Fruit fly (Drosophila melanogaster) whole organism, embryonic: ENCODE data around the gene CG32820.

Experiments used
- Ada2b ChIP-seq: fragments of 200-800 bp; sonication (Bioruptor generic); IDR thresholded peaks from 2 replicates; pipeline ENCODE4 v1.3.6; 2022; ENCODE audit warnings: missing biosample characterization, missing genetic modification characterization
- CG10462 ChIP-seq: fragments of 200-800 bp; sonication (Bioruptor generic); optimal IDR thresholded peaks from 2 replicates; lab custom pipeline; 2016; ENCODE audit warnings: missing biosample characterization, missing genetic modification characterization
- CG10565 ChIP-seq: fragments of 200-800 bp; sonication (Bioruptor generic); optimal IDR thresholded peaks from 3 replicates; lab custom pipeline; 2016; ENCODE audit warnings: missing biosample characterization, mild to moderate bottlenecking, missing genetic modification characterization
- CG10654 ChIP-seq: fragments of 200-800 bp; sonication (Bioruptor generic); optimal IDR thresholded peaks from 2 replicates; lab custom pipeline; 2016; ENCODE audit warnings: missing biosample characterization, missing genetic modification characterization
- CG10959 ChIP-seq: fragments of 200-800 bp; sonication (Bioruptor generic); IDR thresholded peaks from 2 replicates; pipeline ENCODE4 v1.3.6; 2022; ENCODE audit warnings: missing biosample characterization, missing genetic modification characterization
- CG12104 ChIP-seq: fragments of 200-800 bp; sonication (Bioruptor generic); optimal IDR thresholded peaks from 3 replicates; lab custom pipeline; 2016; ENCODE audit warnings: missing biosample characterization, missing genetic modification characterization
- CG1602 ChIP-seq: fragments of 200-800 bp; sonication (Bioruptor generic); optimal IDR thresholded peaks from 3 replicates; lab custom pipeline; 2016; ENCODE audit warnings: missing biosample characterization, missing genetic modification characterization
- CG1792 ChIP-seq: fragments of 200-800 bp; sonication (Bioruptor generic); optimal IDR thresholded peaks from 2 replicates; lab custom pipeline; 2016; ENCODE audit warnings: missing biosample characterization, missing genetic modification characterization
- CG30431 ChIP-seq: fragments of 200-800 bp; sonication (Bioruptor generic); optimal IDR thresholded peaks from 2 replicates; lab custom pipeline; 2017; ENCODE audit warnings: missing biosample characterization, missing genetic modification characterization
- CG3065 ChIP-seq: fragments of 200-800 bp; sonication (Bioruptor generic); optimal IDR thresholded peaks from 2 replicates; lab custom pipeline; 2016; ENCODE audit warnings: missing biosample characterization, missing genetic modification characterization
- CG32767 ChIP-seq: fragments of 200-800 bp; sonication (Bioruptor generic); IDR thresholded peaks from 2 replicates; pipeline ENCODE4 v1.3.6; 2022; ENCODE audit warnings: missing biosample characterization, missing genetic modification characterization
- CG34224 ChIP-seq: fragments of 200-800 bp; sonication (Bioruptor generic); IDR thresholded peaks from 3 replicates; pipeline ENCODE4 v1.3.6; 2022; ENCODE audit warnings: missing biosample characterization, missing genetic modification characterization; ENCODE audit not compliant: partially characterized antibody
- CG3847 ChIP-seq: fragments of 200-800 bp; sonication (Bioruptor generic); IDR thresholded peaks from 2 replicates; pipeline ENCODE4 v1.3.6; 2022; ENCODE audit warnings: missing biosample characterization, missing genetic modification characterization
- CG42726 ChIP-seq: fragments of 200-800 bp; sonication (Bioruptor generic); IDR thresholded peaks from 2 replicates; pipeline ENCODE4 v1.3.6; 2022; ENCODE audit warnings: missing biosample characterization, missing genetic modification characterization; ENCODE audit not compliant: partially characterized antibody
- CG4820 ChIP-seq: fragments of 200-800 bp; sonication (Bioruptor generic); optimal IDR thresholded peaks from 3 replicates; lab custom pipeline; 2016; ENCODE audit warnings: missing biosample characterization, missing genetic modification characterization
- CG5180 ChIP-seq: fragments of 200-800 bp; sonication (Bioruptor generic); optimal IDR thresholded peaks from 3 replicates; lab custom pipeline; 2017; ENCODE audit warnings: missing biosample characterization, missing genetic modification characterization, mild to moderate bottlenecking, moderate library complexity, missing genetic modification reagents
- CG6175 ChIP-seq: fragments of 200-800 bp; sonication (Bioruptor generic); IDR thresholded peaks from 3 replicates; pipeline ENCODE4 v1.3.6; 2022; ENCODE audit warnings: missing biosample characterization, missing genetic modification characterization
- CG8359 ChIP-seq: fragments of 200-800 bp; sonication (Bioruptor generic); optimal IDR thresholded peaks from 2 replicates; lab custom pipeline; 2017; ENCODE audit warnings: missing biosample characterization, mild to moderate bottlenecking, missing genetic modification characterization, borderline replicate concordance
- CG8478 ChIP-seq: fragments of >200 bp; optimal IDR thresholded peaks from 2 replicates; lab custom pipeline; 2018
- CG9609 ChIP-seq: fragments of 200-800 bp; sonication (Bioruptor generic); optimal IDR thresholded peaks from 3 replicates; lab custom pipeline; 2016; ENCODE audit warnings: missing biosample characterization, missing genetic modification characterization
- CTCF ChIP-seq: fragments of 200-800 bp; sonication (Bioruptor generic); optimal IDR thresholded peaks from 2 replicates; lab custom pipeline; 2017; ENCODE audit warnings: missing biosample characterization, mild to moderate bottlenecking, missing genetic modification characterization, moderate library complexity
- CoRest ChIP-seq: fragments of 200-800 bp; sonication (Bioruptor generic); optimal IDR thresholded peaks from 3 replicates; lab custom pipeline; 2018; ENCODE audit warnings: missing biosample characterization, mild to moderate bottlenecking, missing genetic modification characterization, moderate library complexity
- ERR ChIP-seq: fragments of 200-800 bp; sonication (Bioruptor generic); optimal IDR thresholded peaks from 2 replicates; lab custom pipeline; 2016; ENCODE audit warnings: missing biosample characterization, missing genetic modification characterization
- Fer2 ChIP-seq: fragments of 200-800 bp; sonication (Bioruptor generic); optimal IDR thresholded peaks from 2 replicates; lab custom pipeline; 2018; ENCODE audit warnings: missing biosample characterization, mild to moderate bottlenecking, missing genetic modification characterization, moderate library complexity
- Fer3 ChIP-seq: fragments of 200-800 bp; sonication (Bioruptor generic); optimal IDR thresholded peaks from 2 replicates; lab custom pipeline; 2018; ENCODE audit warnings: missing biosample characterization, mild to moderate bottlenecking, missing genetic modification characterization, moderate library complexity
- HLH3B ChIP-seq: fragments of 200-800 bp; sonication (Bioruptor generic); IDR thresholded peaks from 2 replicates; pipeline ENCODE4 v1.3.6; 2022; ENCODE audit warnings: missing biosample characterization, missing genetic modification characterization
- HLH54F ChIP-seq: fragments of 200-800 bp; sonication (Bioruptor generic); optimal IDR thresholded peaks from 3 replicates; lab custom pipeline; 2016; ENCODE audit warnings: missing biosample characterization, missing genetic modification characterization
- HmgZ ChIP-seq: fragments of 200-800 bp; sonication (Bioruptor generic); optimal IDR thresholded peaks from 2 replicates; lab custom pipeline; 2018; ENCODE audit warnings: missing biosample characterization, mild to moderate bottlenecking, missing genetic modification characterization
- Hr3 ChIP-seq: fragments of 200-800 bp; sonication (Bioruptor generic); optimal IDR thresholded peaks from 3 replicates; lab custom pipeline; 2016; ENCODE audit warnings: missing biosample characterization, missing genetic modification characterization
- Mad ChIP-seq: fragments of 200-800 bp; sonication (Bioruptor generic); optimal IDR thresholded peaks from 2 replicates; lab custom pipeline; 2016; ENCODE audit warnings: missing biosample characterization, missing genetic modification characterization
- Med ChIP-seq: fragments of 200-800 bp; sonication (Bioruptor generic); peaks from one replicate; lab custom pipeline; 2016; ENCODE audit warnings: missing biosample characterization, missing genetic modification characterization, mild to moderate bottlenecking, inconsistent platforms, moderate library complexity
- Nf-YB ChIP-seq: fragments of 200-800 bp; sonication (Bioruptor generic); optimal IDR thresholded peaks from 3 replicates; lab custom pipeline; 2019; ENCODE audit warnings: missing biosample characterization, mild to moderate bottlenecking, missing genetic modification characterization, moderate library complexity
- Oli ChIP-seq: fragments of 200-800 bp; sonication (Bioruptor generic); optimal IDR thresholded peaks from 2 replicates; lab custom pipeline; 2018; ENCODE audit warnings: missing biosample characterization, mild to moderate bottlenecking, missing genetic modification characterization, moderate library complexity
- Six4 ChIP-seq: fragments of 200-800 bp; sonication (Bioruptor generic); optimal IDR thresholded peaks from 2 replicates; lab custom pipeline; 2016; ENCODE audit warnings: missing biosample characterization, missing genetic modification characterization
- abd-A ChIP-seq: fragments of 200-800 bp; sonication (Bioruptor generic); optimal IDR thresholded peaks from 3 replicates; lab custom pipeline; 2019; ENCODE audit warnings: missing biosample characterization, mild to moderate bottlenecking, missing genetic modification characterization, moderate library complexity
- bcd ChIP-seq: fragments of 200-800 bp; sonication (Bioruptor generic); optimal IDR thresholded peaks from 2 replicates; lab custom pipeline; 2017; ENCODE audit warnings: missing biosample characterization, mild to moderate bottlenecking, missing genetic modification characterization
- chm ChIP-seq: fragments of 200-800 bp; sonication (Bioruptor generic); IDR thresholded peaks from 2 replicates; pipeline ENCODE4 v1.3.6; 2022; ENCODE audit warnings: missing biosample characterization, missing genetic modification characterization
- croc ChIP-seq: fragments of 200-800 bp; sonication (Bioruptor generic); conservative IDR thresholded peaks from 3 replicates; pipeline ENCODE4 v1.3.6; 2022; ENCODE audit warnings: missing biosample characterization, missing genetic modification characterization
- dm ChIP-seq: fragments of 200-800 bp; sonication (Bioruptor generic); optimal IDR thresholded peaks from 3 replicates; lab custom pipeline; 2016; ENCODE audit warnings: missing biosample characterization, missing genetic modification characterization
- esg ChIP-seq: fragments of 200-800 bp; sonication (Bioruptor generic); conservative IDR thresholded peaks from 2 replicates; pipeline ENCODE4 v1.3.6; 2022; ENCODE audit warnings: missing biosample characterization, missing genetic modification characterization
- ftz-f1 ChIP-seq: fragments of 200-800 bp; sonication (Bioruptor generic); optimal IDR thresholded peaks from 2 replicates; lab custom pipeline; 2016; ENCODE audit warnings: missing biosample characterization, missing genetic modification characterization
- gce ChIP-seq: fragments of 200-800 bp; sonication (Bioruptor generic); IDR thresholded peaks from 3 replicates; pipeline ENCODE4 v1.3.6; 2022; ENCODE audit warnings: missing biosample characterization, missing genetic modification characterization
- h ChIP-seq: fragments of >200 bp; optimal IDR thresholded peaks from 2 replicates; lab custom pipeline; 2017
- ind ChIP-seq: fragments of 200-800 bp; sonication (Bioruptor generic); optimal IDR thresholded peaks from 3 replicates; lab custom pipeline; 2016; ENCODE audit warnings: missing biosample characterization, missing genetic modification characterization
- inv ChIP-seq: fragments of 200-800 bp; sonication (Bioruptor generic); IDR thresholded peaks from 2 replicates; pipeline ENCODE4 v1.3.6; 2022; ENCODE audit warnings: missing biosample characterization, missing genetic modification characterization; ENCODE audit not compliant: partially characterized antibody
- odd ChIP-seq: fragments of 200-800 bp; sonication (Bioruptor generic); optimal IDR thresholded peaks from 2 replicates; lab custom pipeline; 2017; ENCODE audit warnings: missing biosample characterization, mild to moderate bottlenecking, missing genetic modification characterization
- p53 ChIP-seq: fragments of 200-800 bp; sonication (Bioruptor generic); optimal IDR thresholded peaks from 2 replicates; lab custom pipeline; 2016; ENCODE audit warnings: missing biosample characterization, missing genetic modification characterization
- pb ChIP-seq: fragments of 200-800 bp; sonication (Bioruptor generic); optimal IDR thresholded peaks from 3 replicates; lab custom pipeline; 2016; ENCODE audit warnings: missing biosample characterization, missing genetic modification characterization
- schlank ChIP-seq: fragments of 200-800 bp; sonication (Bioruptor generic); optimal IDR thresholded peaks from 2 replicates; lab custom pipeline; 2018; ENCODE audit warnings: missing biosample characterization, mild to moderate bottlenecking, missing genetic modification characterization
- slp2 ChIP-seq: fragments of 200-800 bp; sonication (Bioruptor generic); optimal IDR thresholded peaks from 2 replicates; lab custom pipeline; 2016; ENCODE audit warnings: missing biosample characterization, missing genetic modification characterization
- tna ChIP-seq: fragments of 200-800 bp; sonication (Bioruptor generic); IDR thresholded peaks from 2 replicates; pipeline ENCODE4 v1.3.6; 2022; ENCODE audit warnings: missing biosample characterization, missing genetic modification characterization; ENCODE audit not compliant: partially characterized antibody
- wek ChIP-seq: fragments of 200-800 bp; sonication (Bioruptor generic); optimal IDR thresholded peaks from 3 replicates; lab custom pipeline; 2018; ENCODE audit warnings: missing biosample characterization, mild to moderate bottlenecking, missing genetic modification characterization, moderate library complexity
- zen2 ChIP-seq: fragments of 200-800 bp; sonication (Bioruptor generic); IDR thresholded peaks from 3 replicates; pipeline ENCODE4 v1.3.6; 2022; ENCODE audit warnings: missing biosample characterization, missing genetic modification characterization; ENCODE audit not compliant: partially characterized antibody

CG32820 gene

DNA sequence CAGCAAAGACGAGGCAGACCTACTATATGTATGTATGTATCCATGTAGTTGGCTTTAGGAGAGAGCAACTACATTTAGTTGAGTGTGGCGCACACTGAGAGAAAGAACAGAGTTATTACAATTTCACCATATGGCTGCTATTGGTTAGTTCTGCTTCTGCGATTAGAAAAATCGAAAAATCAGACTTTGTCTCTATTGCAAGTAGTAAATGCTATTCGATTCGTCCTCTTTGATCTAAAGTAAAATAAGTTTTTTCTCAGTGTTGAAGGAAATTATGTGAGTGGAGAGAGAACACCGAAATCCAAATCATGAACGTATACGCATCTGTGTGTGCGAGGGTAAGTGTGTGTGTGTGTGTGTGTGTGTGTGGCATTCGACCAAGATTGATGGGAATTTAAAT is 21.1 kb downstream of the CG32820 start (continued):
- TF ChIP-seq slp2 (GFP tag; lab: Kevin White, UChicago) (peak; percentile 81), wek (GFP tag; lab: Kevin White, UChicago) (peak; percentile 18), abd-A (tag; lab: Kevin White, UChicago) (no peak), dm (peak; percentile 55), CG10959 (peak; percentile 91), ERR (GFP tag; lab: Kevin White, UChicago) (no peak), CG10462 (GFP tag; lab: Kevin White, UChicago) (peak; percentile 53), Oli (tag; lab: Kevin White, UChicago) (peak; percentile 85), CG34224 (GFP tag; lab: Robert Waterston, UW) (no peak), CG30431 (peak; percentile 76), Nf-YB (peak; percentile 53), Hr3 (GFP tag; lab: Kevin White, UChicago) (peak; percentile 78), HLH3B (peak; percentile 87), CG42726 (GFP tag; lab: Robert Waterston, UW) (no peak), gce (GFP tag; lab: Robert Waterston, UW) (peak; percentile 81), chm (GFP tag; lab: Robert Waterston, UW) (peak; percentile 63; the same call in 1 of the 2 replicates), HLH54F (GFP tag; lab: Kevin White, UChicago) (peak; percentile 63), inv (GFP tag; lab: Robert Waterston, UW) (no peak), Six4 (peak; percentile 88), p53 (GFP tag; lab: Kevin White, UChicago) (peak; percentile 63), CG3065 (peak; percentile 44), CTCF (GFP tag; lab: Kevin White, UChicago) (peak; percentile 43), CG1792 (GFP tag; lab: Kevin White, UChicago) (peak; percentile 56), CG8359 (GFP tag; lab: Kevin White, UChicago) (peak; percentile 67), CG5180 (GFP tag; lab: Kevin White, UChicago) (peak; percentile 57), ftz-f1 (GFP tag; lab: Kevin White, UChicago) (no peak), zen2 (no peak), CG10565 (peak; percentile 24), Fer3 (tag; lab: Kevin White, UChicago) (peak; percentile 73), CG1602 (peak; percentile 78), tna (GFP tag; lab: Robert Waterston, UW) (no peak), esg (GFP tag; lab: Robert Waterston, UW) (peak; percentile 76), bcd (GFP tag; lab: Kevin White, UChicago) (peak; percentile 81), HmgZ (tag; lab: Kevin White, UChicago) (peak; percentile 48), CoRest (peak; percentile 85), pb (GFP tag; lab: Kevin White, UChicago) (peak; percentile 85), CG9609 (GFP tag; lab: Kevin White, UChicago) (peak; percentile 80), Med (GFP tag; lab: Kevin White, UChicago) (peak; percentile 96), odd (GFP tag; lab: Kevin White, UChicago) (peak; percentile 53), CG12104 (GFP tag; lab: Kevin White, UChicago) (peak; percentile 50), CG3847 (GFP tag; lab: Robert Waterston, UW) (peak; percentile 64), Mad (peak; percentile 64), Fer2 (tag; lab: Kevin White, UChicago) (peak; percentile 44), CG6175 (GFP tag; lab: Robert Waterston, UW) (no peak), ind (GFP tag; lab: Kevin White, UChicago) (peak; percentile 85), Ada2b (GFP tag; lab: Robert Waterston, UW) (peak; percentile 84), CG4820 (GFP tag; lab: Kevin White, UChicago) (peak; percentile 89), schlank (tag; lab: Kevin White, UChicago) (peak; percentile 19), croc (GFP tag; lab: Robert Waterston, UW) (peak; percentile 90), h (no peak), CG8478 (lab: Kevin White, UChicago) (no peak), CG10654 (peak; percentile 86), CG32767 (GFP tag; lab: Robert Waterston, UW) (no peak; the same call in 1 of the 2 replicates)
